Fruit fly (Drosophila melanogaster) whole organism, embryonic: ENCODE measurements around the gene CG9393.
A peak's percentile ranks its signal among the peaks of the same experiment; 100 is the strongest.

Experiments
- Atf6 ChIP-seq: fragments of 200-800 bp; sonication (Bioruptor generic); IDR thresholded peaks from 2 replicates; pipeline ENCODE4 v1.3.6; 2022; ENCODE audit warnings: missing biosample characterization, missing genetic modification characterization
- B-H1 ChIP-seq: fragments of 200-800 bp; sonication (Bioruptor generic); IDR thresholded peaks from 3 replicates; pipeline ENCODE4 v1.3.6; 2022; ENCODE audit warnings: missing biosample characterization, missing genetic modification characterization
- BtbVII ChIP-seq: fragments of 200-800 bp; sonication (Bioruptor generic); optimal IDR thresholded peaks from 3 replicates; lab custom pipeline; 2017; ENCODE audit warnings: missing biosample characterization, mild to moderate bottlenecking, missing genetic modification characterization
- CG1024 ChIP-seq: fragments of 200-800 bp; sonication (Bioruptor generic); IDR thresholded peaks from 2 replicates; pipeline ENCODE4 v1.3.6; 2022; ENCODE audit warnings: missing biosample characterization, missing genetic modification characterization
- CG10267 ChIP-seq: fragments of 200-800 bp; sonication (Bioruptor generic); optimal IDR thresholded peaks from 2 replicates; lab custom pipeline; 2018; ENCODE audit warnings: missing biosample characterization, mild to moderate bottlenecking, missing genetic modification characterization, moderate library complexity
- CG10274 ChIP-seq: fragments of 200-800 bp; sonication (Bioruptor generic); optimal IDR thresholded peaks from 3 replicates; lab custom pipeline; 2017; ENCODE audit warnings: missing biosample characterization, mild to moderate bottlenecking, missing genetic modification characterization
- CG10654 ChIP-seq: fragments of 200-800 bp; sonication (Bioruptor generic); optimal IDR thresholded peaks from 2 replicates; lab custom pipeline; 2016; ENCODE audit warnings: missing biosample characterization, missing genetic modification characterization
- CG11456 ChIP-seq: fragments of 200-800 bp; sonication (Bioruptor generic); IDR thresholded peaks from 3 replicates; pipeline ENCODE4 v1.3.6; 2022; ENCODE audit warnings: missing biosample characterization, missing genetic modification characterization
- CG18764 ChIP-seq: fragments of 200-800 bp; sonication (Bioruptor generic); optimal IDR thresholded peaks from 3 replicates; lab custom pipeline; 2016; ENCODE audit warnings: missing biosample characterization, missing genetic modification characterization
- CG2889 ChIP-seq: fragments of 200-800 bp; sonication (Bioruptor generic); IDR thresholded peaks from 3 replicates; pipeline ENCODE4 v1.3.6; 2022; ENCODE audit warnings: missing biosample characterization, missing genetic modification characterization
- CG30020 ChIP-seq: fragments of 200-800 bp; optimal IDR thresholded peaks from 2 replicates; lab custom pipeline; 2019; ENCODE audit warnings: missing biosample characterization, mild to moderate bottlenecking, missing genetic modification characterization, moderate library complexity
- CG3065 ChIP-seq: fragments of 200-800 bp; sonication (Bioruptor generic); optimal IDR thresholded peaks from 2 replicates; lab custom pipeline; 2016; ENCODE audit warnings: missing biosample characterization, missing genetic modification characterization
- CG32772 ChIP-seq: fragments of 200-800 bp; sonication (Bioruptor generic); IDR thresholded peaks from 2 replicates; pipeline ENCODE4 v1.3.6; 2022; ENCODE audit warnings: missing biosample characterization, missing genetic modification characterization
- CG6654 ChIP-seq: fragments of 200-800 bp; sonication (Bioruptor generic); optimal IDR thresholded peaks from 2 replicates; lab custom pipeline; 2017; ENCODE audit warnings: missing biosample characterization, mild to moderate bottlenecking, missing genetic modification characterization
- CG7357 ChIP-seq: fragments of 200-800 bp; sonication (Bioruptor generic); IDR thresholded peaks from 3 replicates; pipeline ENCODE4 v1.3.6; 2022; ENCODE audit warnings: missing biosample characterization, missing genetic modification characterization
- CG8924 ChIP-seq: fragments of 200-800 bp; optimal IDR thresholded peaks from 3 replicates; lab custom pipeline; 2019; ENCODE audit warnings: missing biosample characterization, mild to moderate bottlenecking, missing genetic modification characterization, moderate library complexity
- Chrac-16 ChIP-seq: fragments of 200-800 bp; sonication (Bioruptor generic); optimal IDR thresholded peaks from 3 replicates; lab custom pipeline; 2016; ENCODE audit warnings: missing biosample characterization, missing genetic modification characterization
- CrebB ChIP-seq: fragments of 200-800 bp; sonication (Bioruptor generic); optimal IDR thresholded peaks from 3 replicates; lab custom pipeline; 2018; ENCODE audit warnings: missing biosample characterization, mild to moderate bottlenecking, missing genetic modification characterization
- Ets65A ChIP-seq: fragments of 200-800 bp; sonication (Bioruptor generic); peaks from one replicate; lab custom pipeline; 2016; ENCODE audit warnings: missing biosample characterization, missing genetic modification characterization
- Gsc ChIP-seq: fragments of 200-800 bp; sonication (Bioruptor generic); IDR thresholded peaks from 2 replicates; pipeline ENCODE4 v1.3.6; 2022; ENCODE audit warnings: missing biosample characterization, missing genetic modification characterization
- HLH3B ChIP-seq: fragments of 200-800 bp; sonication (Bioruptor generic); IDR thresholded peaks from 2 replicates; pipeline ENCODE4 v1.3.6; 2022; ENCODE audit warnings: missing biosample characterization, missing genetic modification characterization
- Hmx ChIP-seq: fragments of 200-800 bp; sonication (Bioruptor generic); optimal IDR thresholded peaks from 2 replicates; lab custom pipeline; 2016; ENCODE audit warnings: missing biosample characterization, missing genetic modification characterization
- Hr78 ChIP-seq, 2 experiments: fragments of 200-800 bp in 1 of 2; fragments of >200 bp in 1 of 2; sonication (Bioruptor generic) in 1 of 2; optimal IDR thresholded peaks; 2 replicates each; lab custom pipeline; 2017 to 2019; ENCODE audit warnings: missing biosample characterization in 2 of 2, missing genetic modification characterization in 2 of 2, mild to moderate bottlenecking in 1 of 2, moderate library complexity in 1 of 2
- Lhr ChIP-seq: fragments of 200-800 bp; sonication (Bioruptor generic); optimal IDR thresholded peaks from 3 replicates; lab custom pipeline; 2017; ENCODE audit warnings: mild to moderate bottlenecking, missing biosample characterization, missing genetic modification reagents, missing genetic modification characterization
- Lpt ChIP-seq: fragments of >200 bp; optimal IDR thresholded peaks from 2 replicates; lab custom pipeline; 2018; ENCODE audit warnings: missing biosample characterization, missing genetic modification characterization
- MBD-R2 ChIP-seq: fragments of 200-800 bp; sonication (Bioruptor generic); IDR thresholded peaks from 2 replicates; pipeline ENCODE4 v1.3.6; 2022; ENCODE audit warnings: missing biosample characterization, missing genetic modification characterization
- Mad ChIP-seq: fragments of 200-800 bp; sonication (Bioruptor generic); optimal IDR thresholded peaks from 2 replicates; lab custom pipeline; 2016; ENCODE audit warnings: missing biosample characterization, missing genetic modification characterization
- Max ChIP-seq: fragments of 200-800 bp; sonication (Bioruptor generic); optimal IDR thresholded peaks from 2 replicates; lab custom pipeline; 2016; ENCODE audit warnings: missing biosample characterization, mild to moderate bottlenecking, missing genetic modification characterization
- Med ChIP-seq: fragments of 200-800 bp; sonication (Bioruptor generic); peaks from one replicate; lab custom pipeline; 2016; ENCODE audit warnings: missing biosample characterization, missing genetic modification characterization, mild to moderate bottlenecking, inconsistent platforms, moderate library complexity
- NK7.1 ChIP-seq: fragments of 200-800 bp; sonication (Bioruptor generic); optimal IDR thresholded peaks from 3 replicates; lab custom pipeline; 2016; ENCODE audit warnings: missing biosample characterization, missing genetic modification characterization
- Side ChIP-seq: fragments of 200-800 bp; sonication (Bioruptor generic); optimal IDR thresholded peaks from 2 replicates; lab custom pipeline; 2016; ENCODE audit warnings: missing biosample characterization, missing genetic modification characterization
- Tbp ChIP-seq: fragments of >200 bp; optimal IDR thresholded peaks from 2 replicates; lab custom pipeline; 2018; ENCODE audit warnings: missing biosample characterization, missing genetic modification characterization
- Xbp1 ChIP-seq: fragments of 200-800 bp; sonication (Bioruptor generic); optimal IDR thresholded peaks from 3 replicates; lab custom pipeline; 2016; ENCODE audit warnings: missing biosample characterization, mild to moderate bottlenecking, missing genetic modification characterization
- bowl ChIP-seq: fragments of 200-800 bp; sonication (Bioruptor generic); IDR thresholded peaks from 2 replicates; pipeline ENCODE4 v1.3.6; 2022; ENCODE audit warnings: missing biosample characterization, missing genetic modification characterization
- croc ChIP-seq: fragments of 200-800 bp; sonication (Bioruptor generic); conservative IDR thresholded peaks from 3 replicates; pipeline ENCODE4 v1.3.6; 2022; ENCODE audit warnings: missing biosample characterization, missing genetic modification characterization
- dan ChIP-seq: fragments of 200-800 bp; sonication (Bioruptor generic); IDR thresholded peaks from 2 replicates; pipeline ENCODE4 v1.3.6; 2022; ENCODE audit warnings: missing biosample characterization, missing genetic modification characterization
- gem ChIP-seq: fragments of 200-800 bp; sonication (Bioruptor generic); optimal IDR thresholded peaks from 2 replicates; lab custom pipeline; 2019; ENCODE audit warnings: missing biosample characterization, mild to moderate bottlenecking, missing genetic modification characterization, moderate library complexity
- insv ChIP-seq, 2 experiments: fragments of 200-800 bp; sonication (Bioruptor generic); optimal IDR thresholded peaks; 3 replicates each; lab custom pipeline; 2016 to 2018; ENCODE audit warnings: missing biosample characterization in 2 of 2, missing genetic modification characterization in 2 of 2
- jumu ChIP-seq: fragments of 200-800 bp; sonication (Bioruptor generic); optimal IDR thresholded peaks from 3 replicates; lab custom pipeline; 2016; ENCODE audit warnings: missing biosample characterization, missing genetic modification characterization
- kay ChIP-seq: fragments of 200-800 bp; sonication (Bioruptor generic); optimal IDR thresholded peaks from 2 replicates; lab custom pipeline; 2016; ENCODE audit warnings: missing biosample characterization, missing genetic modification characterization
- lola ChIP-seq, 3 experiments: fragments of >200 bp in 2 of 3; fragments of 200-800 bp in 1 of 3; sonication (Bioruptor generic) in 1 of 3; optimal IDR thresholded peaks; 2 replicates each; lab custom pipeline; 2017 to 2019; ENCODE audit warnings: missing biosample characterization in 3 of 3, missing genetic modification characterization in 3 of 3, mild to moderate bottlenecking in 1 of 3, moderate library complexity in 1 of 3
- nom ChIP-seq: fragments of 200-800 bp; sonication (Bioruptor generic); optimal IDR thresholded peaks from 2 replicates; lab custom pipeline; 2017; ENCODE audit warnings: missing biosample characterization, missing genetic modification characterization, mild to moderate bottlenecking, moderate library complexity, missing genetic modification reagents
- otp ChIP-seq: fragments of 200-800 bp; sonication (Bioruptor generic); IDR thresholded peaks from 3 replicates; pipeline ENCODE4, ENCODE4 v1.3.6; 2022; ENCODE audit warnings: missing biosample characterization, missing genetic modification characterization
- pho ChIP-seq: fragments of 200-800 bp; sonication (Bioruptor generic); optimal IDR thresholded peaks from 2 replicates; lab custom pipeline; 2016; ENCODE audit warnings: missing biosample characterization, missing genetic modification characterization
- repo ChIP-seq: fragments of 200-800 bp; sonication (Bioruptor generic); optimal IDR thresholded peaks from 2 replicates; lab custom pipeline; 2016; ENCODE audit warnings: missing biosample characterization, missing genetic modification characterization
- seq ChIP-seq: fragments of 200-800 bp; sonication (Bioruptor generic); IDR thresholded peaks from 2 replicates; pipeline ENCODE4 v1.3.6; 2022; ENCODE audit warnings: missing biosample characterization, missing genetic modification characterization
- trh ChIP-seq: fragments of 200-800 bp; sonication (Bioruptor generic); optimal IDR thresholded peaks from 2 replicates; lab custom pipeline; 2016; ENCODE audit warnings: missing biosample characterization, missing genetic modification characterization
- tup ChIP-seq: fragments of 200-800 bp; sonication (Bioruptor generic); optimal IDR thresholded peaks from 2 replicates; lab custom pipeline; 2016; ENCODE audit warnings: missing biosample characterization, mild to moderate bottlenecking, missing genetic modification characterization, moderate library complexity
- vnd ChIP-seq: fragments of 200-800 bp; sonication (Bioruptor generic); IDR thresholded peaks from 3 replicates; pipeline ENCODE4 v1.3.6; 2022; ENCODE audit warnings: missing biosample characterization, missing genetic modification characterization; ENCODE audit not compliant: partially characterized antibody
- wdn ChIP-seq: fragments of 200-800 bp; sonication (Bioruptor generic); IDR thresholded peaks from 2 replicates; pipeline ENCODE4 v1.3.6; 2022; ENCODE audit warnings: missing biosample characterization, missing genetic modification characterization
- zfh2 ChIP-seq: fragments of 200-800 bp; sonication (Bioruptor generic); optimal IDR thresholded peaks from 2 replicates; lab custom pipeline; 2016; ENCODE audit warnings: missing biosample characterization, missing genetic modification characterization

CG9393 gene

dm6 chr3R:9586663-9587248, 23.3 kb upstream of the CG9393 start, which contains the start of gene P58IPK (continued):
- TF ChIP-seq Med (GFP tag; lab: Kevin White, UChicago) (peak; percentile 97), CG7357 (0 out of 3 replicates have a peak, but pooled peaks have one; percentile 35), jumu (GFP tag; lab: Kevin White, UChicago) (peak; percentile 76), trh (no peak), HLH3B (peak; percentile 29; the same call in 1 of the 2 replicates), bowl (GFP tag; lab: Robert Waterston, UW) (no peak), Lhr (GFP tag; lab: Kevin White, UChicago) (peak; percentile 65), dan (GFP tag; lab: Robert Waterston, UW) (no peak), Max (peak; percentile 56), CG11456 (peak; percentile 85; the same call in 2 of the 3 replicates), CG32772 (GFP tag; lab: Robert Waterston, UW) (0 out of 2 replicates have a peak, but pooled peaks have one; percentile 13), CG10654 (GFP tag; lab: Kevin White, UChicago) (peak; percentile 23), Side (GFP tag; lab: Kevin White, UChicago) (peak; percentile 45), croc (peak; percentile 16; the same call in 1 of the 3 replicates), CG2889 (GFP tag; lab: Robert Waterston, UW) (no peak), Xbp1 (peak; percentile 98), CG18764 (peak; percentile 55), nom (GFP tag; lab: Kevin White, UChicago) (peak; percentile 2), NK7.1 (GFP tag; lab: Kevin White, UChicago) (peak; percentile 19), Tbp (no peak), lola (GFP tag; optimal IDR thresholded peaks at IDR 0.05; lab: Kevin White, UChicago) (peak in 1 of 3 experiments; percentile 46), tup (no peak), CG6654 (GFP tag; lab: Kevin White, UChicago) (no peak), Ets65A (GFP tag; lab: Kevin White, UChicago) (peak; percentile 98), Mad (GFP tag; lab: Kevin White, UChicago) (peak; percentile 83), pho (GFP tag; lab: Kevin White, UChicago) (peak; percentile 75), repo (GFP tag; lab: Kevin White, UChicago) (peak; percentile 35), B-H1 (GFP tag; lab: Robert Waterston, UW) (no peak), CG30020 (tag; lab: Kevin White, UChicago) (peak; percentile 52), Chrac-16 (GFP tag; lab: Kevin White, UChicago) (peak; percentile 75), Lpt (GFP tag; lab: Kevin White, UChicago) (no peak), seq (GFP tag; lab: Robert Waterston, UW) (no peak), kay (GFP tag; lab: Kevin White, UChicago) (peak; percentile 70), CG3065 (GFP tag; lab: Kevin White, UChicago) (peak; percentile 37), wdn (GFP tag; lab: Robert Waterston, UW) (0 out of 2 replicates have a peak, but pooled peaks have one; percentile 41), CG10274 (GFP tag; lab: Kevin White, UChicago) (no peak), gem (tag; lab: Kevin White, UChicago) (peak; percentile 68), BtbVII (no peak), insv (GFP tag; optimal IDR thresholded peaks at IDR 0.05; lab: Kevin White, UChicago) (no peak), MBD-R2 (GFP tag; lab: Robert Waterston, UW) (peak; percentile 79), CG10267 (tag; lab: Kevin White, UChicago) (peak; percentile 68), vnd (GFP tag; lab: Robert Waterston, UW) (peak; percentile 90), CG8924 (peak; percentile 60), Atf6 (GFP tag; lab: Robert Waterston, UW) (no peak; the same call in 1 of the 2 replicates), Hmx (GFP tag; lab: Kevin White, UChicago) (no peak), CrebB (tag; lab: Kevin White, UChicago) (peak; percentile 42), CG1024 (GFP tag; lab: Robert Waterston, UW) (no peak), Hr78 (GFP tag; optimal IDR thresholded peaks at IDR 0.05; lab: Kevin White, UChicago) (no peak), zfh2 (GFP tag; lab: Kevin White, UChicago) (peak; percentile 80), otp (no peak), Gsc (no peak)
